Fruit fly (Drosophila melanogaster) whole organism, embryonic: ENCODE results near the gene CG7365.

Experiments used
- CG42726 ChIP-seq: fragments of 200-800 bp; sonication (Bioruptor generic); IDR thresholded peaks from 2 replicates; pipeline ENCODE4 v1.3.6; 2022; ENCODE audit warnings: missing biosample characterization, missing genetic modification characterization; ENCODE audit not compliant: partially characterized antibody
- CG43689 ChIP-seq: fragments of 200-800 bp; sonication (Bioruptor generic); IDR thresholded peaks from 2 replicates; pipeline ENCODE4 v1.3.6; 2022; ENCODE audit warnings: missing biosample characterization, missing genetic modification characterization
- Camta ChIP-seq: fragments of 200-800 bp; sonication (Bioruptor generic); optimal IDR thresholded peaks from 2 replicates; lab custom pipeline; 2016; ENCODE audit warnings: missing biosample characterization, missing genetic modification characterization
- D ChIP-seq, 2 experiments: fragments of 200-800 bp in 1 of 2; fragments of >200 bp in 1 of 2; sonication (Bioruptor generic) in 1 of 2; optimal IDR thresholded peaks; 2 replicates in 1 of 2; 3 replicates in 1 of 2; lab custom pipeline; 2017; ENCODE audit warnings: mild to moderate bottlenecking in 1 of 2, missing biosample characterization in 1 of 2, missing genetic modification characterization in 1 of 2, missing genetic modification reagents in 1 of 2
- Sin3A ChIP-seq: fragments of >200 bp; optimal IDR thresholded peaks from 2 replicates; lab custom pipeline; 2018
- Sry-δ ChIP-seq: fragments of 200-800 bp; sonication (Bioruptor generic); optimal IDR thresholded peaks from 2 replicates; lab custom pipeline; 2016; ENCODE audit warnings: missing biosample characterization, missing genetic modification characterization
- cato ChIP-seq: fragments of 200-800 bp; sonication (Bioruptor generic); optimal IDR thresholded peaks from 2 replicates; lab custom pipeline; 2016; ENCODE audit warnings: missing biosample characterization, missing genetic modification characterization, borderline replicate concordance
- disco-r ChIP-seq: fragments of 200-800 bp; sonication (Bioruptor generic); optimal IDR thresholded peaks from 2 replicates; lab custom pipeline; 2016; ENCODE audit warnings: missing biosample characterization, missing genetic modification characterization
- eve ChIP-seq, 2 experiments: fragments of >200 bp; optimal IDR thresholded peaks; 2 replicates each; lab custom pipeline; 2017; ENCODE audit warnings: missing biosample characterization in 2 of 2, missing genetic modification characterization in 2 of 2
- ranshi ChIP-seq: fragments of 200-800 bp; sonication (Bioruptor generic); IDR thresholded peaks from 2 replicates; pipeline ENCODE4 v1.3.6; 2022; ENCODE audit warnings: missing biosample characterization, missing genetic modification characterization
- slp2 ChIP-seq: fragments of 200-800 bp; sonication (Bioruptor generic); optimal IDR thresholded peaks from 2 replicates; lab custom pipeline; 2016; ENCODE audit warnings: missing biosample characterization, missing genetic modification characterization
- ttk ChIP-seq: fragments of 200-800 bp; sonication (Bioruptor generic); IDR thresholded peaks from 2 replicates; pipeline ENCODE4 v2.1.2; 2022; ENCODE audit warnings: missing biosample characterization, missing genetic modification characterization

- no peak for TF ChIP-seq Camta (GFP tag; lab: Kevin White, UChicago)
- TF ChIP-seq ttk (GFP tag; lab: Robert Waterston, UW) = no peak
- no peak for TF ChIP-seq cato (GFP tag; lab: Kevin White, UChicago)
- no peak for TF ChIP-seq Sry-δ (GFP tag; lab: Kevin White, UChicago)
- TF ChIP-seq CG43689 (GFP tag; lab: Robert Waterston, UW) = no peak
- TF ChIP-seq disco-r (GFP tag; lab: Kevin White, UChicago) = no peak
- no peak for TF ChIP-seq D (optimal IDR thresholded peaks at IDR 0.05; lab: Kevin White, UChicago)
- no peak for TF ChIP-seq D (GFP tag; optimal IDR thresholded peaks at IDR 0.05; lab: Kevin White, UChicago)
- no peak for TF ChIP-seq eve (GFP tag; optimal IDR thresholded peaks at IDR 0.05; lab: Kevin White, UChicago)
- no peak for TF ChIP-seq Sin3A (lab: Kevin White, UChicago)
- TF ChIP-seq CG42726 (GFP tag; lab: Robert Waterston, UW) = no peak
- TF ChIP-seq ranshi (GFP tag; lab: Robert Waterston, UW) = no peak
- no peak for TF ChIP-seq slp2 (GFP tag; lab: Kevin White, UChicago)
Observed at dm6 chr3L:20105794-20106193, 21.4 kb downstream of the CG7365 start, which contains the start of gene CG14185.
